Worm (Caenorhabditis elegans) whole organism, L1 larva: Measurements from ENCODE around the gene T25B9.2.

Experiments
- aly-2 ChIP-seq: fragments of 150-350 bp; optimal IDR thresholded peaks from 2 replicates; lab custom pipeline; 2014; ENCODE audit warnings: missing biosample characterization, missing genetic modification characterization
- ces-1 ChIP-seq: fragments of 150-350 bp; optimal IDR thresholded peaks from 2 replicates; lab custom pipeline; 2014; ENCODE audit warnings: missing biosample characterization, missing genetic modification reagents, missing genetic modification characterization
- egl-27 ChIP-seq, 2 experiments: fragments of 150-350 bp in 1 of 2; sonication (generic microtip); optimal IDR thresholded peaks; 3 replicates each; lab custom pipeline; 2017 to 2018; ENCODE audit warnings: missing biosample characterization in 2 of 2, missing genetic modification characterization in 2 of 2, missing genetic modification reagents in 2 of 2
- lsy-2 ChIP-seq, 2 experiments: fragments of 150-350 bp; optimal IDR thresholded peaks; 2 replicates each; lab custom pipeline; 2014; ENCODE audit warnings: missing biosample characterization in 2 of 2, missing genetic modification characterization in 2 of 2
- nhr-11 ChIP-seq: fragments of 150-350 bp; optimal IDR thresholded peaks from 2 replicates; lab custom pipeline; 2014; ENCODE audit warnings: missing biosample characterization, missing genetic modification characterization
- nhr-28 ChIP-seq: fragments of 150-350 bp; optimal IDR thresholded peaks from 2 replicates; lab custom pipeline; 2014; ENCODE audit warnings: missing biosample characterization, missing genetic modification characterization
- skn-1 ChIP-seq: fragments of 150-350 bp; optimal IDR thresholded peaks from 2 replicates; lab custom pipeline; 2014; ENCODE audit warnings: missing biosample characterization, missing genetic modification characterization
- snpc-4 ChIP-seq: fragments of 150-350 bp; optimal IDR thresholded peaks from 2 replicates; lab custom pipeline; 2014; ENCODE audit warnings: missing biosample characterization, missing genetic modification characterization
- sptf-1 ChIP-seq: fragments of 150-350 bp; optimal IDR thresholded peaks from 2 replicates; lab custom pipeline; 2014; ENCODE audit warnings: missing biosample characterization, missing genetic modification characterization

DNA sequence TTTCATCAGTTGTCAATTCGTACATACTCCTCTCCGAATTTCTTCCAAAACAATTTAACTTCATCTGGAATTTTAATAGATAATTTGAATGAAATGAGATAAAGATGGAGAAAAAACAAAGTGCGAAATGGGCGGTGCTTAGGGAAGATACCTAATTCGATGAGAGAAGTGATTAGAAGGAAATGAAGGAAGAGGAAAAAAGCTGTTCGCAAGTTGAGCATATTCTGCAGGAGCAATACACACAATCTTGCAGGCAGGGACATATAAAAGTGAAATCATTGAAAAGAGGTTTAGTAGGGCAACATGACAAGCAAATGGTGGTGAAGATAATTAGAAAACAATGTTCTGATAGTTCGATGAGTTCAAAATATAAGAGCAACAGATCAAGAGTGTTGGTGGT, 39.9 kb downstream of the T25B9.2 start, which contains the start of gene glb-21:
- TF ChIP-seq skn-1 (tag; lab: Kevin White, UChicago) (no peak), nhr-28 (no peak), egl-27 (tag; optimal IDR thresholded peaks at IDR 0.05; lab: Kevin White, UChicago) (no peak), snpc-4 (no peak), ces-1 (GFP tag; lab: Kevin White, UChicago) (no peak), lsy-2 (tag; optimal IDR thresholded peaks at IDR 0.05; lab: Kevin White, UChicago) (no peak), nhr-11 (tag; lab: Kevin White, UChicago) (no peak), aly-2 (no peak), sptf-1 (tag; lab: Kevin White, UChicago) (no peak)
